Worm (Caenorhabditis elegans) whole organism, early embryonic: Measurements from ENCODE around the gene C33F10.11.

ENCODE experiments used
- ets-7 ChIP-seq: sonication (generic microtip); optimal IDR thresholded peaks from 2 replicates; lab custom pipeline; 2016; ENCODE audit warnings: missing genotype, missing genetic modification characterization, missing compliant biosample characterization
- flt-1 ChIP-seq: fragments of 200-800 bp; sonication (Bioruptor generic); IDR thresholded peaks from 2 replicates; pipeline ENCODE4 v1.3.6; 2022; ENCODE audit warnings: missing genetic modification characterization, missing compliant biosample characterization
- tbx-11 ChIP-seq: fragments of 200-800 bp; sonication (Bioruptor generic); IDR thresholded peaks from 2 replicates; pipeline ENCODE4 v1.3.6; 2022; ENCODE audit warnings: missing genetic modification characterization, missing compliant biosample characterization
- tbx-37 ChIP-seq: fragments of 200-800 bp; sonication (Bioruptor generic); conservative IDR thresholded peaks from 2 replicates; pipeline ENCODE4 v1.3.6; 2022; ENCODE audit warnings: missing genetic modification reagents, missing genetic modification characterization, missing compliant biosample characterization

DNA sequence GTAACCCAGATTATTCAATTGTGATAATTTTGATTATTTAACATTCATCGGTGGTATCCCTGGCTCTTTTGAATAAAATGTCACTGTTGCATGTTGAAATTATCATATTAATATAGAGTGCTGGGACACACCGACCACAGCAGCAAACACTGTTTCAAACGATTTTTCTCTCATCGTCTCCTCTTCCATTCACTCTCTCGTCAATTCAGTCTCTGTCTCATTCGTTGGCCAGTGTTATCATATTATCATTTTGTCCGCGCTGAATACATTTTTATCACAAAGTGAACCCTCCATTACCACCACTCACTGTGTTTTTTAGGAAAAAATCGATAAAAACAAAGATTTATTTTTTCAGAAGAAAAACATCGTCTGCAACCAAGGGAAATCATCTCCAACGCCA lies 22.4 kb upstream of the C33F10.11 start:
- TF ChIP-seq tbx-11, result no peak
- no peak for TF ChIP-seq flt-1 (GFP tag; lab: Robert Waterston, UW)
- TF ChIP-seq tbx-37 (GFP tag; lab: Robert Waterston, UW), result no peak
- TF ChIP-seq ets-7 (tag; lab: Kevin White, UChicago), result no peak
